Fruit fly (Drosophila melanogaster) whole organism, embryonic: ENCODE results near the gene RpL13.

Source experiments
- Aef1 ChIP-seq: fragments of 200-800 bp; sonication (Bioruptor generic); IDR thresholded peaks from 3 replicates; pipeline ENCODE4 v1.3.6; 2022; ENCODE audit warnings: missing biosample characterization, missing genetic modification characterization
- Asciz ChIP-seq: fragments of 200-800 bp; sonication (Bioruptor generic); optimal IDR thresholded peaks from 2 replicates; lab custom pipeline; 2017; ENCODE audit warnings: missing biosample characterization, mild to moderate bottlenecking, missing genetic modification characterization, missing genetic modification reagents
- CG10959 ChIP-seq: fragments of 200-800 bp; sonication (Bioruptor generic); IDR thresholded peaks from 2 replicates; pipeline ENCODE4 v1.3.6; 2022; ENCODE audit warnings: missing biosample characterization, missing genetic modification characterization
- CG11085 ChIP-seq: fragments of 200-800 bp; sonication (Bioruptor generic); IDR thresholded peaks from 2 replicates; pipeline ENCODE4 v1.3.6; 2022; ENCODE audit warnings: missing biosample characterization, missing genetic modification characterization
- CG11696 ChIP-seq: fragments of 200-800 bp; sonication (Bioruptor generic); IDR thresholded peaks from 2 replicates; pipeline ENCODE4 v1.3.6; 2022; ENCODE audit warnings: missing biosample characterization, missing genetic modification characterization
- CG13424 ChIP-seq: fragments of 200-800 bp; sonication (Bioruptor generic); optimal IDR thresholded peaks from 2 replicates; lab custom pipeline; 2019; ENCODE audit warnings: missing biosample characterization, mild to moderate bottlenecking, missing genetic modification characterization, moderate library complexity
- CG15073 ChIP-seq: fragments of 200-800 bp; sonication (Bioruptor generic); optimal IDR thresholded peaks from 2 replicates; lab custom pipeline; 2016; ENCODE audit warnings: missing biosample characterization, missing genetic modification characterization
- CG15601 ChIP-seq: fragments of 200-800 bp; sonication (Bioruptor generic); optimal IDR thresholded peaks from 3 replicates; lab custom pipeline; 2019; ENCODE audit warnings: missing biosample characterization, mild to moderate bottlenecking, missing genetic modification characterization, moderate library complexity
- CG16863 ChIP-seq: fragments of 200-800 bp; sonication (Bioruptor generic); optimal IDR thresholded peaks from 3 replicates; lab custom pipeline; 2016; ENCODE audit warnings: missing biosample characterization, missing genetic modification characterization
- CG17912 ChIP-seq: fragments of 200-800 bp; sonication (Bioruptor generic); optimal IDR thresholded peaks from 2 replicates; lab custom pipeline; 2018; ENCODE audit warnings: missing biosample characterization, mild to moderate bottlenecking, missing genetic modification characterization
- CG1832 ChIP-seq: fragments of 200-800 bp; sonication (Bioruptor generic); optimal IDR thresholded peaks from 2 replicates; lab custom pipeline; 2017; ENCODE audit warnings: missing biosample characterization, mild to moderate bottlenecking, missing genetic modification characterization, inconsistent platforms
- CG18619 ChIP-seq: fragments of 200-800 bp; sonication (Bioruptor generic); optimal IDR thresholded peaks from 3 replicates; lab custom pipeline; 2017; ENCODE audit warnings: missing biosample characterization, mild to moderate bottlenecking, missing genetic modification characterization
- CG18764 ChIP-seq: fragments of 200-800 bp; sonication (Bioruptor generic); optimal IDR thresholded peaks from 3 replicates; lab custom pipeline; 2016; ENCODE audit warnings: missing biosample characterization, missing genetic modification characterization
- CG2199 ChIP-seq: fragments of 200-800 bp; sonication (Bioruptor generic); IDR thresholded peaks from 3 replicates; pipeline ENCODE4 v1.3.6; 2022; ENCODE audit warnings: missing biosample characterization, missing genetic modification characterization
- CG2889 ChIP-seq: fragments of 200-800 bp; sonication (Bioruptor generic); IDR thresholded peaks from 3 replicates; pipeline ENCODE4 v1.3.6; 2022; ENCODE audit warnings: missing biosample characterization, missing genetic modification characterization
- CG32772 ChIP-seq: fragments of 200-800 bp; sonication (Bioruptor generic); IDR thresholded peaks from 2 replicates; pipeline ENCODE4 v1.3.6; 2022; ENCODE audit warnings: missing biosample characterization, missing genetic modification characterization
- CG34224 ChIP-seq: fragments of 200-800 bp; sonication (Bioruptor generic); IDR thresholded peaks from 3 replicates; pipeline ENCODE4 v1.3.6; 2022; ENCODE audit warnings: missing biosample characterization, missing genetic modification characterization; ENCODE audit not compliant: partially characterized antibody
- CG3995 ChIP-seq: fragments of 200-800 bp; sonication (Bioruptor generic); optimal IDR thresholded peaks from 3 replicates; lab custom pipeline; 2016; ENCODE audit warnings: missing biosample characterization, missing genetic modification characterization
- CG43689 ChIP-seq: fragments of 200-800 bp; sonication (Bioruptor generic); IDR thresholded peaks from 2 replicates; pipeline ENCODE4 v1.3.6; 2022; ENCODE audit warnings: missing biosample characterization, missing genetic modification characterization
- CG4404 ChIP-seq: fragments of 200-800 bp; sonication (Bioruptor generic); IDR thresholded peaks from 2 replicates; pipeline ENCODE4 v1.3.6; 2022; ENCODE audit warnings: missing biosample characterization, missing genetic modification characterization
- CG5245 ChIP-seq: fragments of 200-800 bp; sonication (Bioruptor generic); optimal IDR thresholded peaks from 3 replicates; lab custom pipeline; 2016; ENCODE audit warnings: missing biosample characterization, missing genetic modification characterization
- CG6813 ChIP-seq: fragments of 200-800 bp; sonication (Bioruptor generic); optimal IDR thresholded peaks from 2 replicates; lab custom pipeline; 2017; ENCODE audit warnings: missing biosample characterization, missing genetic modification characterization, mild to moderate bottlenecking, moderate library complexity, missing genetic modification reagents
- CG7556 ChIP-seq: fragments of 200-800 bp; sonication (Bioruptor generic); optimal IDR thresholded peaks from 2 replicates; lab custom pipeline; 2017; ENCODE audit warnings: missing biosample characterization, mild to moderate bottlenecking, missing genetic modification characterization
- CG7786 ChIP-seq: fragments of 200-800 bp; sonication (Bioruptor generic); optimal IDR thresholded peaks from 2 replicates; lab custom pipeline; 2016; ENCODE audit warnings: missing biosample characterization, missing genetic modification characterization
- CG7928 ChIP-seq: fragments of 200-800 bp; sonication (Bioruptor generic); optimal IDR thresholded peaks from 2 replicates; lab custom pipeline; 2017; ENCODE audit warnings: missing biosample characterization, mild to moderate bottlenecking, missing genetic modification characterization
- CG7963 ChIP-seq: fragments of 200-800 bp; sonication (Bioruptor generic); IDR thresholded peaks from 3 replicates; pipeline ENCODE4 v1.3.6; 2022; ENCODE audit warnings: missing biosample characterization, missing genetic modification characterization; ENCODE audit not compliant: partially characterized antibody
- CG8089 ChIP-seq: fragments of 200-800 bp; sonication (Bioruptor generic); optimal IDR thresholded peaks from 3 replicates; lab custom pipeline; 2016; ENCODE audit warnings: missing biosample characterization, missing genetic modification characterization
- CG8290 ChIP-seq, 3 experiments: fragments of 200-800 bp; sonication (Bioruptor generic); optimal IDR thresholded peaks; 2 replicates each; lab custom pipeline; 2016 to 2019; ENCODE audit warnings: missing biosample characterization in 3 of 3, missing genetic modification characterization in 3 of 3, mild to moderate bottlenecking in 2 of 3, moderate library complexity in 1 of 3
- CG8388 ChIP-seq: fragments of 200-800 bp; sonication (Bioruptor generic); optimal IDR thresholded peaks from 2 replicates; lab custom pipeline; 2019; ENCODE audit warnings: missing biosample characterization, mild to moderate bottlenecking, missing genetic modification characterization, moderate library complexity
- CG8944 ChIP-seq: fragments of 200-800 bp; sonication (Bioruptor generic); optimal IDR thresholded peaks from 3 replicates; lab custom pipeline; 2016; ENCODE audit warnings: missing biosample characterization, missing genetic modification characterization
- CG9876 ChIP-seq: fragments of 200-800 bp; sonication (Bioruptor generic); optimal IDR thresholded peaks from 2 replicates; lab custom pipeline; 2016; ENCODE audit warnings: missing biosample characterization, missing genetic modification characterization
- D19A ChIP-seq: fragments of 200-800 bp; optimal IDR thresholded peaks from 3 replicates; lab custom pipeline; 2019; ENCODE audit warnings: missing biosample characterization, mild to moderate bottlenecking, missing genetic modification characterization, moderate library complexity
- E2f1 ChIP-seq: fragments of 200-800 bp; sonication (Bioruptor generic); IDR thresholded peaks from 2 replicates; pipeline ENCODE4 v1.3.6; 2022; ENCODE audit warnings: missing biosample characterization, missing genetic modification characterization
- Kr ChIP-seq: fragments of 200-800 bp; sonication (Bioruptor generic); optimal IDR thresholded peaks from 2 replicates; lab custom pipeline; 2017; ENCODE audit warnings: missing biosample characterization, mild to moderate bottlenecking, missing genetic modification characterization
- Mad ChIP-seq: fragments of 200-800 bp; sonication (Bioruptor generic); optimal IDR thresholded peaks from 2 replicates; lab custom pipeline; 2016; ENCODE audit warnings: missing biosample characterization, missing genetic modification characterization
- NFAT ChIP-seq: fragments of 200-800 bp; sonication (Bioruptor generic); IDR thresholded peaks from 2 replicates; pipeline ENCODE4 v1.3.6; 2022; ENCODE audit warnings: missing biosample characterization, missing genetic modification characterization
- TFAM ChIP-seq: fragments of 200-800 bp; sonication (Bioruptor generic); optimal IDR thresholded peaks from 2 replicates; lab custom pipeline; 2017; ENCODE audit warnings: missing biosample characterization, missing genetic modification characterization, inconsistent platforms
- Tbp ChIP-seq: fragments of >200 bp; optimal IDR thresholded peaks from 2 replicates; lab custom pipeline; 2018; ENCODE audit warnings: missing biosample characterization, missing genetic modification characterization
- abd-A ChIP-seq: fragments of 200-800 bp; sonication (Bioruptor generic); optimal IDR thresholded peaks from 3 replicates; lab custom pipeline; 2019; ENCODE audit warnings: missing biosample characterization, mild to moderate bottlenecking, missing genetic modification characterization, moderate library complexity
- al ChIP-seq: fragments of 200-800 bp; sonication (Bioruptor generic); IDR thresholded peaks from 2 replicates; pipeline ENCODE4 v1.3.6; 2022; ENCODE audit warnings: missing biosample characterization, missing genetic modification characterization
- az2 ChIP-seq: fragments of 200-800 bp; sonication (Bioruptor generic); optimal IDR thresholded peaks from 3 replicates; lab custom pipeline; 2016; ENCODE audit warnings: missing biosample characterization, missing genetic modification characterization
- caup ChIP-seq: fragments of 200-800 bp; sonication (Bioruptor generic); optimal IDR thresholded peaks from 3 replicates; lab custom pipeline; 2017; ENCODE audit warnings: missing biosample characterization, mild to moderate bottlenecking, missing genetic modification characterization, moderate library complexity; ENCODE audit not compliant: severe bottlenecking
- chn ChIP-seq: fragments of 200-800 bp; sonication (Bioruptor generic); optimal IDR thresholded peaks from 2 replicates; lab custom pipeline; 2016; ENCODE audit warnings: missing biosample characterization, missing genetic modification characterization
- ci ChIP-seq: fragments of 200-800 bp; sonication (Bioruptor generic); IDR thresholded peaks from 3 replicates; pipeline ENCODE4 v1.3.6; 2022; ENCODE audit warnings: missing biosample characterization, missing genetic modification characterization
- crol ChIP-seq: fragments of 200-800 bp; sonication (Bioruptor generic); IDR thresholded peaks from 2 replicates; pipeline ENCODE4 v1.3.6; 2022; ENCODE audit warnings: missing biosample characterization, missing genetic modification characterization
- da ChIP-seq: fragments of 200-800 bp; sonication (Bioruptor generic); optimal IDR thresholded peaks from 2 replicates; lab custom pipeline; 2016; ENCODE audit warnings: missing biosample characterization, missing genetic modification characterization
- ewg ChIP-seq: fragments of 200-800 bp; sonication (Bioruptor generic); optimal IDR thresholded peaks from 3 replicates; lab custom pipeline; 2017; ENCODE audit warnings: mild to moderate bottlenecking, missing biosample characterization, missing genetic modification reagents, missing genetic modification characterization
- grn ChIP-seq: fragments of 200-800 bp; sonication (Bioruptor generic); optimal IDR thresholded peaks from 3 replicates; lab custom pipeline; 2017; ENCODE audit warnings: missing biosample characterization, missing genetic modification characterization
- repo ChIP-seq: fragments of 200-800 bp; sonication (Bioruptor generic); optimal IDR thresholded peaks from 2 replicates; lab custom pipeline; 2016; ENCODE audit warnings: missing biosample characterization, missing genetic modification characterization
- sens ChIP-seq: fragments of 200-800 bp; sonication (Bioruptor generic); peaks from one replicate; lab custom pipeline; 2016; ENCODE audit warnings: missing biosample characterization, missing genetic modification characterization
- ssp ChIP-seq: fragments of 200-800 bp; sonication (Bioruptor generic); IDR thresholded peaks from 2 replicates; pipeline ENCODE4 v1.3.6; 2022; ENCODE audit warnings: missing biosample characterization, missing genetic modification characterization
- tx ChIP-seq: fragments of 200-800 bp; sonication (Bioruptor generic); optimal IDR thresholded peaks from 2 replicates; lab custom pipeline; 2016; ENCODE audit warnings: missing biosample characterization, missing genetic modification characterization

The RpL13 gene

DNA sequence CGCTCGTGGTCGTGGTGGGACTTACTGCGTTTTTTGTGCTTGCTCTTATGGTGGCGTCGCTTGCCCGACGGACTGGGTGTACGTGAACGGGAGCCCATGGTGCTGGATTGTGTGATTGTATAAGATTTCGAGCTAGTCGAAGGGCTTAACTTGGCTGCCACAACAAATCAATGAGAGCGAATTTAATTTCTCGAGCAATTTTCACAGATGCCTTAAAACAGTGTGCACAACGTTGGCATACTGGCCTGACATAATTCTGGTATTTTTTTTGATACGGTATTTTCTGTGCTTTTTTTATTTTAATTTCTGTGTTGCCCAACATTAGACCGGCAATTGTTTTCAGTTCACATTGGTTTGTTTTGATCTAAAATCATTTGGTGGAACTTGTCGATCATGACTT is 29.2 kb upstream of the RpL13 start, which contains the start of gene Arglu1 (continued):
- TF ChIP-seq CG11085, result no peak
- TF ChIP-seq CG32772, result peak; percentile 77
- TF ChIP-seq TFAM (GFP tag; lab: Kevin White, UChicago), result no peak
- TF ChIP-seq caup (GFP tag; lab: Kevin White, UChicago), result no peak
- TF ChIP-seq CG8089 (GFP tag; lab: Kevin White, UChicago), result no peak
- TF ChIP-seq Mad, result no peak
- TF ChIP-seq CG15073 (GFP tag; lab: Kevin White, UChicago), result no peak
- no peak for TF ChIP-seq CG7556 (GFP tag; lab: Kevin White, UChicago)
- TF ChIP-seq CG9876 (GFP tag; lab: Kevin White, UChicago), result no peak
- TF ChIP-seq CG8944, result no peak
- TF ChIP-seq NFAT, result peak; percentile 34; the same call in 1 of the 2 replicates
- TF ChIP-seq CG1832 (GFP tag; lab: Kevin White, UChicago), result no peak
- TF ChIP-seq CG17912 (GFP tag; lab: Kevin White, UChicago), result no peak
- TF ChIP-seq az2, result no peak
- no peak for TF ChIP-seq al (GFP tag; lab: Robert Waterston, UW)
- TF ChIP-seq CG18619 (GFP tag; lab: Kevin White, UChicago), result no peak
- 0 out of 2 replicates have a peak, but pooled peaks have one; percentile 18 for TF ChIP-seq ssp
- TF ChIP-seq CG10959, result no peak
- no peak for TF ChIP-seq CG8388 (GFP tag; lab: Kevin White, UChicago)
- no peak for TF ChIP-seq CG4404 (GFP tag; lab: Robert Waterston, UW)
- no peak for TF ChIP-seq chn (GFP tag; lab: Kevin White, UChicago)
- no peak for TF ChIP-seq CG6813 (GFP tag; lab: Kevin White, UChicago)
- no peak for TF ChIP-seq CG34224 (GFP tag; lab: Robert Waterston, UW)
- TF ChIP-seq CG13424, result no peak
- no peak for TF ChIP-seq CG11696 (GFP tag; lab: Robert Waterston, UW)
- no peak for TF ChIP-seq ci (GFP tag; lab: Robert Waterston, UW)
- TF ChIP-seq Aef1, result no peak
- TF ChIP-seq CG15601 (tag; lab: Kevin White, UChicago), result no peak
- no peak for TF ChIP-seq Asciz (GFP tag; lab: Kevin White, UChicago)
- no peak for TF ChIP-seq CG7928 (GFP tag; lab: Kevin White, UChicago)
- TF ChIP-seq CG7786 (GFP tag; lab: Kevin White, UChicago), result peak; percentile 33
- TF ChIP-seq CG2889 (GFP tag; lab: Robert Waterston, UW), result no peak
- no peak for TF ChIP-seq CG16863 (GFP tag; lab: Kevin White, UChicago)
- TF ChIP-seq ewg (GFP tag; lab: Kevin White, UChicago), result no peak
- no peak for TF ChIP-seq CG8290 (GFP tag; optimal IDR thresholded peaks at IDR 0.05; lab: Kevin White, UChicago)
- TF ChIP-seq CG8290 (tag; optimal IDR thresholded peaks at IDR 0.05; lab: Kevin White, UChicago), result no peak
- no peak for TF ChIP-seq grn
- TF ChIP-seq CG18764 (GFP tag; lab: Kevin White, UChicago), result no peak
- TF ChIP-seq abd-A, result no peak
- TF ChIP-seq sens (GFP tag; lab: Kevin White, UChicago), result no peak
- TF ChIP-seq E2f1, result no peak
- no peak for TF ChIP-seq repo (GFP tag; lab: Kevin White, UChicago)
- TF ChIP-seq tx (GFP tag; lab: Kevin White, UChicago), result no peak
- no peak for TF ChIP-seq Tbp (GFP tag; lab: Kevin White, UChicago)
- no peak for TF ChIP-seq Kr
- TF ChIP-seq CG5245 (GFP tag; lab: Kevin White, UChicago), result no peak
- TF ChIP-seq D19A (tag; lab: Kevin White, UChicago), result no peak
- TF ChIP-seq CG2199 (GFP tag; lab: Robert Waterston, UW), result no peak
- no peak for TF ChIP-seq da (GFP tag; lab: Kevin White, UChicago)
- TF ChIP-seq CG7963 (GFP tag; lab: Robert Waterston, UW), result no peak
- TF ChIP-seq CG43689, result no peak
- no peak for TF ChIP-seq crol (GFP tag; lab: Robert Waterston, UW)
- peak; percentile 1 for TF ChIP-seq CG3995 (GFP tag; lab: Kevin White, UChicago)
